Worm (Caenorhabditis elegans) whole organism, mixed stage, embryonic: ENCODE data around the gene nars-2.

Source experiments
- M03D4.4 ChIP-seq: sonication (generic microtip); optimal IDR thresholded peaks from 2 replicates; lab custom pipeline; 2017; ENCODE audit warnings: mild to moderate bottlenecking, missing genetic modification characterization, missing compliant biosample characterization
- bed-3 ChIP-seq: fragments of 200-800 bp; sonication (Bioruptor generic); optimal IDR thresholded peaks from 3 replicates; lab custom pipeline; 2018; ENCODE audit warnings: mild to moderate bottlenecking, missing genetic modification characterization, moderate library complexity, missing compliant biosample characterization
- blmp-1 ChIP-seq: fragments of 150-350 bp; optimal IDR thresholded peaks from 2 replicates; lab custom pipeline; 2014; ENCODE audit warnings: missing biosample characterization, missing genetic modification characterization
- ceh-39 ChIP-seq: fragments of 150-350 bp; optimal IDR thresholded peaks from 2 replicates; lab custom pipeline; 2014; ENCODE audit warnings: missing biosample characterization, missing genetic modification characterization
- ceh-43 ChIP-seq: fragments of 200-800 bp; sonication (Bioruptor generic); optimal IDR thresholded peaks from 2 replicates; lab custom pipeline; 2018; ENCODE audit warnings: mild to moderate bottlenecking, missing genetic modification characterization, moderate library complexity, missing compliant biosample characterization
- ceh-83 ChIP-seq: fragments of 200-800 bp; sonication (Bioruptor generic); optimal IDR thresholded peaks from 2 replicates; lab custom pipeline; 2018; ENCODE audit warnings: mild to moderate bottlenecking, missing genetic modification characterization, missing compliant biosample characterization
- ces-1 ChIP-seq: fragments of 150-350 bp; optimal IDR thresholded peaks from 2 replicates; lab custom pipeline; 2014; ENCODE audit warnings: missing biosample characterization, missing genetic modification reagents, missing genetic modification characterization
- cnd-1 ChIP-seq: fragments of 200-800 bp; sonication (Bioruptor generic); optimal IDR thresholded peaks from 2 replicates; lab custom pipeline; 2018; ENCODE audit warnings: mild to moderate bottlenecking, missing genetic modification characterization, missing compliant biosample characterization
- drap-1 ChIP-seq: fragments of 200-800 bp; sonication (Bioruptor generic); optimal IDR thresholded peaks from 3 replicates; lab custom pipeline; 2018; ENCODE audit warnings: mild to moderate bottlenecking, missing genetic modification characterization, missing compliant biosample characterization
- elt-1 ChIP-seq: sonication (generic microtip); optimal IDR thresholded peaks from 2 replicates; lab custom pipeline; 2017; ENCODE audit warnings: missing genetic modification characterization, mild to moderate bottlenecking, missing compliant biosample characterization, antibody characterized with exemption, moderate library complexity, borderline replicate concordance; ENCODE audit not compliant: insufficient read depth
- elt-3 ChIP-seq: fragments of 150-350 bp; optimal IDR thresholded peaks from 2 replicates; lab custom pipeline; 2014; ENCODE audit warnings: missing biosample characterization, missing genetic modification characterization
- flh-1 ChIP-seq: fragments of 200-800 bp; sonication (Bioruptor generic); optimal IDR thresholded peaks from 2 replicates; lab custom pipeline; 2018; ENCODE audit warnings: mild to moderate bottlenecking, missing genetic modification characterization, moderate library complexity, missing compliant biosample characterization
- ham-2 ChIP-seq: fragments of 200-800 bp; sonication (Bioruptor generic); optimal IDR thresholded peaks from 2 replicates; lab custom pipeline; 2018; ENCODE audit warnings: mild to moderate bottlenecking, missing genetic modification characterization, missing compliant biosample characterization
- hlh-1 ChIP-seq: fragments of 150-350 bp; optimal IDR thresholded peaks from 2 replicates; lab custom pipeline; 2014; ENCODE audit warnings: missing biosample characterization, missing genetic modification reagents, missing genetic modification characterization
- lin-13 ChIP-seq: fragments of 150-350 bp; optimal IDR thresholded peaks from 2 replicates; lab custom pipeline; 2014; ENCODE audit warnings: missing biosample characterization, missing genetic modification characterization
- lin-32 ChIP-seq: fragments of 200-800 bp; sonication (Bioruptor generic); optimal IDR thresholded peaks from 2 replicates; lab custom pipeline; 2018; ENCODE audit warnings: mild to moderate bottlenecking, missing genetic modification characterization, missing compliant biosample characterization
- lsy-2 ChIP-seq: fragments of 150-350 bp; optimal IDR thresholded peaks from 2 replicates; lab custom pipeline; 2014; ENCODE audit warnings: missing biosample characterization, missing genetic modification characterization
- mab-5 ChIP-seq: fragments of 150-350 bp; optimal IDR thresholded peaks from 2 replicates; lab custom pipeline; 2014; ENCODE audit warnings: missing biosample characterization, missing genetic modification characterization
- mep-1 ChIP-seq: fragments of 150-350 bp; optimal IDR thresholded peaks from 2 replicates; lab custom pipeline; 2017; ENCODE audit warnings: missing biosample characterization, missing genetic modification reagents, missing genetic modification characterization, inconsistent platforms
- mls-2 ChIP-seq: sonication (generic microtip); optimal IDR thresholded peaks from 2 replicates; lab custom pipeline; 2016; ENCODE audit warnings: mild to moderate bottlenecking, missing genetic modification characterization, moderate library complexity, missing compliant biosample characterization
- nhr-12 ChIP-seq: fragments of 150-350 bp; optimal IDR thresholded peaks from 2 replicates; lab custom pipeline; 2014; ENCODE audit warnings: missing biosample characterization, missing genetic modification characterization
- nhr-2 ChIP-seq: fragments of 150-350 bp; optimal IDR thresholded peaks from 2 replicates; lab custom pipeline; 2014; ENCODE audit warnings: missing biosample characterization, missing genetic modification characterization
- nhr-237 ChIP-seq: fragments of 150-350 bp; optimal IDR thresholded peaks from 2 replicates; lab custom pipeline; 2014; ENCODE audit warnings: missing biosample characterization, missing genetic modification characterization
- nhr-28 ChIP-seq: fragments of 150-350 bp; optimal IDR thresholded peaks from 2 replicates; lab custom pipeline; 2014; ENCODE audit warnings: missing biosample characterization, missing genetic modification characterization
- nhr-76 ChIP-seq: sonication (generic microtip); optimal IDR thresholded peaks from 2 replicates; lab custom pipeline; 2017; ENCODE audit warnings: missing biosample characterization, missing genetic modification characterization
- pha-4 ChIP-seq: fragments of 150-350 bp; optimal IDR thresholded peaks from 2 replicates; lab custom pipeline; 2018; ENCODE audit warnings: missing biosample characterization, missing genetic modification reagents, missing genetic modification characterization
- sem-2 ChIP-seq: fragments of 200-800 bp; sonication (Bioruptor generic); optimal IDR thresholded peaks from 2 replicates; lab custom pipeline; 2018; ENCODE audit warnings: mild to moderate bottlenecking, missing genetic modification characterization, missing compliant biosample characterization
- snpc-4 ChIP-seq: fragments of 150-350 bp; optimal IDR thresholded peaks from 2 replicates; lab custom pipeline; 2014; ENCODE audit warnings: missing biosample characterization, missing genetic modification characterization
- sptf-1 ChIP-seq: sonication (generic microtip); optimal IDR thresholded peaks from 2 replicates; lab custom pipeline; 2017; ENCODE audit warnings: mild to moderate bottlenecking, missing genetic modification characterization, moderate library complexity, missing compliant biosample characterization
- tbx-8 ChIP-seq: fragments of 200-800 bp; sonication (Bioruptor generic); optimal IDR thresholded peaks from 2 replicates; lab custom pipeline; 2018; ENCODE audit warnings: mild to moderate bottlenecking, missing genetic modification characterization, moderate library complexity, missing compliant biosample characterization
- unc-120 ChIP-seq: sonication (generic microtip); optimal IDR thresholded peaks from 2 replicates; lab custom pipeline; 2017; ENCODE audit warnings: missing genetic modification characterization, missing compliant biosample characterization; ENCODE audit not compliant: poor library complexity, severe bottlenecking
- unc-39 ChIP-seq: fragments of 150-350 bp; optimal IDR thresholded peaks from 2 replicates; lab custom pipeline; 2014; ENCODE audit warnings: missing biosample characterization, missing genetic modification characterization
- unc-62 ChIP-seq: fragments of 150-350 bp; optimal IDR thresholded peaks from 2 replicates; lab custom pipeline; 2014; ENCODE audit warnings: missing biosample characterization, missing genetic modification reagents, missing genetic modification characterization
- zip-8 ChIP-seq: fragments of 150-350 bp; optimal IDR thresholded peaks from 2 replicates; lab custom pipeline; 2014; ENCODE audit warnings: missing biosample characterization, missing genetic modification characterization
- ztf-11 ChIP-seq: fragments of 150-350 bp; optimal IDR thresholded peaks from 2 replicates; lab custom pipeline; 2014; ENCODE audit warnings: missing biosample characterization, missing genetic modification characterization

nars-2 gene

DNA sequence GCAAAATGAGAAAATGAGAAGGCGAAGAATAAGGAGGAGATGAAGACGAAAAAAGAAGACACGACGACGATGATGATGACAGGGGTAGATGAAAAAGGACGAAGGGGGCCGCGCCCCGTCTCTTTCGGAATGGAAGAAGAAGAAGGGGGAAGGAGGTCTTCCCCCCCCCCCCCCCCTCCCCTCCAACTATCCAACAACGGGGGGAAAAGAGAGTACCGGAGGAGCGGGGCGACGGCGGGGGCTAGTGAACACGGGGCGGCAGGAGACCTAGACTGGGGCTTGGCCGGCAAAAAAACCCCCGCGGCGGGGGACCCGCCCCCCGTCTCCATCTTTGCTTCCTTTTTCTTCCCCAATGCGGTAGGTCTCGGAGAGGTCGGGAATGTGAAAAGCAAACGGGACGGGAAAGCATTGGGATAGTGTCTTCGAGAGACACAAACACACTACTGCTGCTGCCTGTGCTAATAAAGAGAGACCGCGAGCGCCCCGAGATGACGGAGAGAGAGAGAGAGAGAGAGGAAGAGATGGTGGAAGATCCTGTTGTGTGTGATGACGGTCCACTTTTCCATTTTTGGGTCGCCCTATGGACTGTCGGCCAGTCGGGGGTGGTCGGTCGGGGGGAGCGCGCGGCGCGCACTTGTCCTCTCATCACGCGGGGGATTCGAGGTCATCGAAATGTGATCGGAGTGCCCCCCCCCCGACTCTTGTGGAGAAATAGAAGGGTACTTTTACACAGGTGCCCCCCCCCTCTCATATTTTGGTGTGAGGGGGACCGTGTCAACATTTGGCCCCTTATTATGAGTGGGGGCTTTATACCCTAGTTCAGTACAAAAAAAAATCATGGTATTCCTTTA, 32.7 kb downstream of the nars-2 start:
- TF ChIP-seq tbx-8 (no peak), flh-1 (GFP tag; lab: Kevin White, UChicago) (no peak), ceh-83 (GFP tag; lab: Kevin White, UChicago) (no peak), unc-62 (GFP tag; lab: Kevin White, UChicago) (no peak), zip-8 (tag; lab: Kevin White, UChicago) (no peak), ham-2 (peak; percentile 96), cnd-1 (peak; percentile 5), unc-120 (tag; lab: Kevin White, UChicago) (peak; percentile 13), drap-1 (GFP tag; lab: Kevin White, UChicago) (no peak), pha-4 (tag; lab: Kevin White, UChicago) (no peak), lin-32 (GFP tag; lab: Kevin White, UChicago) (no peak)

- TF ChIP-seq hlh-1 (tag; lab: Kevin White, UChicago) (peak; percentile 20), ceh-83 (GFP tag; lab: Kevin White, UChicago) (peak; percentile 54), blmp-1 (tag; lab: Kevin White, UChicago) (no peak), sptf-1 (tag; lab: Kevin White, UChicago) (peak; percentile 52), unc-120 (tag; lab: Kevin White, UChicago) (peak; percentile 61), cnd-1 (no peak), tbx-8 (no peak), sem-2 (GFP tag; lab: Kevin White, UChicago) (no peak), elt-3 (tag; lab: Kevin White, UChicago) (no peak), nhr-237 (tag; lab: Kevin White, UChicago) (no peak)
Measured at ce11 chrIII:11466420-11467188, 33.9 kb downstream of the nars-2 start.

ce11 chrIII:11465394-11465948, 35.1 kb downstream of the nars-2 start:
- TF ChIP-seq nhr-76 (tag; lab: Kevin White, UChicago) (no peak), mep-1 (tag; lab: Kevin White, UChicago) (no peak), snpc-4 (tag; lab: Kevin White, UChicago) (no peak), unc-120 (tag; lab: Kevin White, UChicago) (no peak), tbx-8 (no peak), ces-1 (no peak), nhr-237 (tag; lab: Kevin White, UChicago) (no peak), nhr-2 (no peak), flh-1 (GFP tag; lab: Kevin White, UChicago) (no peak), hlh-1 (tag; lab: Kevin White, UChicago) (no peak), ztf-11 (tag; lab: Kevin White, UChicago) (no peak), cnd-1 (no peak), elt-1 (no peak), ceh-43 (GFP tag; lab: Kevin White, UChicago) (no peak), ham-2 (no peak), nhr-28 (tag; lab: Kevin White, UChicago) (no peak)

- TF ChIP-seq elt-1 (no peak), ces-1 (no peak), unc-62 (GFP tag; lab: Kevin White, UChicago) (no peak), snpc-4 (tag; lab: Kevin White, UChicago) (no peak), lsy-2 (tag; lab: Kevin White, UChicago) (no peak), ceh-83 (GFP tag; lab: Kevin White, UChicago) (peak; percentile 37), blmp-1 (tag; lab: Kevin White, UChicago) (no peak), bed-3 (no peak), ham-2 (no peak), sem-2 (GFP tag; lab: Kevin White, UChicago) (no peak), nhr-237 (tag; lab: Kevin White, UChicago) (no peak), mep-1 (tag; lab: Kevin White, UChicago) (no peak), lin-32 (GFP tag; lab: Kevin White, UChicago) (no peak), lin-13 (peak; percentile 49), elt-3 (tag; lab: Kevin White, UChicago) (no peak), ztf-11 (tag; lab: Kevin White, UChicago) (no peak), mab-5 (tag; lab: Kevin White, UChicago) (no peak), M03D4.4 (tag; lab: Kevin White, UChicago) (peak; percentile 72), cnd-1 (no peak), ceh-43 (GFP tag; lab: Kevin White, UChicago) (no peak), sptf-1 (tag; lab: Kevin White, UChicago) (peak; percentile 35), nhr-28 (tag; lab: Kevin White, UChicago) (no peak), zip-8 (tag; lab: Kevin White, UChicago) (no peak), mls-2 (tag; lab: Kevin White, UChicago) (no peak), pha-4 (tag; lab: Kevin White, UChicago) (no peak), nhr-2 (no peak), hlh-1 (tag; lab: Kevin White, UChicago) (no peak), unc-39 (tag; lab: Kevin White, UChicago) (no peak), drap-1 (GFP tag; lab: Kevin White, UChicago) (no peak), tbx-8 (peak; percentile 16), nhr-12 (tag; lab: Kevin White, UChicago) (no peak), nhr-76 (tag; lab: Kevin White, UChicago) (no peak), flh-1 (GFP tag; lab: Kevin White, UChicago) (no peak), ceh-39 (no peak), unc-120 (tag; lab: Kevin White, UChicago) (no peak)
Measured at ce11 chrIII:11463726-11464125, 36.8 kb downstream of the nars-2 start.
